Worm (Caenorhabditis elegans): ENCODE data around the gene B0564.2.

DNA sequence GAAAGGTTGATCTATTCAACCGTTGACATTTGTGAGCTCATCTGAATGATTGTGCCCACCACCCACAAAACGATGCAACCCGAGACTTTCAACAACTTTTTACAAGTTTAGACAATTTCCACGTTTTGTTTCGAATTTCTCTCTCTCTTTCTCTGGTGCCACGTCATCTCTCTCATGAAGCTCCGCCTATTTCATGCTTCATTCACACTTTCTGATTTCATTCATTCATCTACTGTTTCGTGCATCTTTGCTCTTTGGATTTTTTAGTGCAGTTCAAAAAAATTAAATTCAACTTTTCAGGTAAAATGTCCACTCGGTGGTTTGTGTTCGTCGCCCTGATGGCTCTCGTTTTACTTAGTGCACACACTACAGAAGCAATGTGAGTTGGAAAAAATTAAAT is 41.8 kb downstream of the B0564.2 start, which contains the start of gene nlp-79:
- TF ChIP-seq nhr-237 (tag; optimal IDR thresholded peaks at IDR 0.05) (no peak), dmd-4 (tag; optimal IDR thresholded peaks at IDR 0.05) (no peak), ama-1 (optimal IDR thresholded peaks at IDR 0.05) (no peak), unc-62 (GFP tag; optimal IDR thresholded peaks at IDR 0.05) (no peak), aly-2 (tag; optimal IDR thresholded peaks at IDR 0.05) (no peak), nhr-11 (tag; optimal IDR thresholded peaks at IDR 0.05) (no peak), nhr-77 (tag; optimal IDR thresholded peaks at IDR 0.05) (no peak), nhr-25 (tag; optimal IDR thresholded peaks at IDR 0.05) (no peak), egl-27 (tag; optimal IDR thresholded peaks at IDR 0.05) (no peak), snpc-4 (tag; optimal IDR thresholded peaks at IDR 0.05) (no peak), mab-5 (tag; optimal IDR thresholded peaks at IDR 0.05) (no peak), Y55F3AM.14 (GFP tag; optimal IDR thresholded peaks at IDR 0.05) (no peak), ceh-82 (tag; optimal IDR thresholded peaks at IDR 0.05) (no peak)
